Fruit fly (Drosophila melanogaster) whole organism, embryonic: ENCODE results near the gene Mlp84B.

ENCODE experiments used
- Ada2b ChIP-seq: fragments of 200-800 bp; sonication (Bioruptor generic); IDR thresholded peaks from 2 replicates; pipeline ENCODE4 v1.3.6; 2022; ENCODE audit warnings: missing biosample characterization, missing genetic modification characterization
- BtbVII ChIP-seq: fragments of 200-800 bp; sonication (Bioruptor generic); optimal IDR thresholded peaks from 3 replicates; lab custom pipeline; 2017; ENCODE audit warnings: missing biosample characterization, mild to moderate bottlenecking, missing genetic modification characterization
- CG10147 ChIP-seq: fragments of 200-800 bp; sonication (Bioruptor generic); optimal IDR thresholded peaks from 2 replicates; lab custom pipeline; 2019; ENCODE audit warnings: missing biosample characterization, mild to moderate bottlenecking, missing genetic modification characterization, moderate library complexity
- CG10274 ChIP-seq: fragments of 200-800 bp; sonication (Bioruptor generic); optimal IDR thresholded peaks from 3 replicates; lab custom pipeline; 2017; ENCODE audit warnings: missing biosample characterization, mild to moderate bottlenecking, missing genetic modification characterization
- CG10979 ChIP-seq: fragments of 200-800 bp; sonication (Bioruptor generic); optimal IDR thresholded peaks from 2 replicates; lab custom pipeline; 2018; ENCODE audit warnings: missing biosample characterization, mild to moderate bottlenecking, missing genetic modification characterization, moderate library complexity
- CG11085 ChIP-seq: fragments of 200-800 bp; sonication (Bioruptor generic); IDR thresholded peaks from 2 replicates; pipeline ENCODE4 v1.3.6; 2022; ENCODE audit warnings: missing biosample characterization, missing genetic modification characterization
- CG11093 ChIP-seq: fragments of 200-800 bp; sonication (Bioruptor generic); IDR thresholded peaks from 3 replicates; pipeline ENCODE4 v1.3.6; 2022; ENCODE audit warnings: missing biosample characterization, missing genetic modification characterization
- CG11247 ChIP-seq: fragments of 200-800 bp; sonication (Bioruptor generic); IDR thresholded peaks from 2 replicates; pipeline ENCODE4 v1.3.6; 2022; ENCODE audit warnings: missing biosample characterization, missing genetic modification characterization
- CG12104 ChIP-seq: fragments of 200-800 bp; sonication (Bioruptor generic); optimal IDR thresholded peaks from 3 replicates; lab custom pipeline; 2016; ENCODE audit warnings: missing biosample characterization, missing genetic modification characterization
- CG12391 ChIP-seq: fragments of 200-800 bp; sonication (Bioruptor generic); optimal IDR thresholded peaks from 3 replicates; lab custom pipeline; 2018; ENCODE audit warnings: missing biosample characterization, mild to moderate bottlenecking, missing genetic modification characterization, moderate library complexity
- CG13775 ChIP-seq: fragments of 200-800 bp; sonication (Bioruptor generic); optimal IDR thresholded peaks from 3 replicates; lab custom pipeline; 2017; ENCODE audit warnings: missing biosample characterization, mild to moderate bottlenecking, missing genetic modification characterization
- CG15601 ChIP-seq: fragments of 200-800 bp; sonication (Bioruptor generic); optimal IDR thresholded peaks from 3 replicates; lab custom pipeline; 2019; ENCODE audit warnings: missing biosample characterization, mild to moderate bottlenecking, missing genetic modification characterization, moderate library complexity
- CG18262 ChIP-seq: fragments of 200-800 bp; optimal IDR thresholded peaks from 3 replicates; lab custom pipeline; 2019; ENCODE audit warnings: missing biosample characterization, mild to moderate bottlenecking, missing genetic modification characterization, moderate library complexity
- CG30020 ChIP-seq: fragments of 200-800 bp; optimal IDR thresholded peaks from 2 replicates; lab custom pipeline; 2019; ENCODE audit warnings: missing biosample characterization, mild to moderate bottlenecking, missing genetic modification characterization, moderate library complexity
- CG31224 ChIP-seq: fragments of 200-800 bp; sonication (Bioruptor generic); IDR thresholded peaks from 2 replicates; pipeline ENCODE4 v1.3.6; 2022; ENCODE audit warnings: missing biosample characterization, missing genetic modification characterization
- CG32767 ChIP-seq: fragments of 200-800 bp; sonication (Bioruptor generic); IDR thresholded peaks from 2 replicates; pipeline ENCODE4 v1.3.6; 2022; ENCODE audit warnings: missing biosample characterization, missing genetic modification characterization
- CG4854 ChIP-seq: fragments of 200-800 bp; sonication (Bioruptor generic); optimal IDR thresholded peaks from 2 replicates; lab custom pipeline; 2016; ENCODE audit warnings: missing biosample characterization, missing genetic modification characterization, inconsistent platforms
- CG8281 ChIP-seq: fragments of 200-800 bp; sonication (Bioruptor generic); optimal IDR thresholded peaks from 2 replicates; lab custom pipeline; 2018; ENCODE audit warnings: missing biosample characterization, mild to moderate bottlenecking, missing genetic modification characterization, moderate library complexity
- CG9609 ChIP-seq: fragments of 200-800 bp; sonication (Bioruptor generic); optimal IDR thresholded peaks from 3 replicates; lab custom pipeline; 2016; ENCODE audit warnings: missing biosample characterization, missing genetic modification characterization
- CHES-1-like ChIP-seq: fragments of 200-800 bp; sonication (Bioruptor generic); optimal IDR thresholded peaks from 2 replicates; lab custom pipeline; 2016; ENCODE audit warnings: missing biosample characterization, missing genetic modification characterization
- Camta ChIP-seq: fragments of 200-800 bp; sonication (Bioruptor generic); optimal IDR thresholded peaks from 2 replicates; lab custom pipeline; 2016; ENCODE audit warnings: missing biosample characterization, missing genetic modification characterization
- Drgx ChIP-seq: fragments of 200-800 bp; sonication (Bioruptor generic); IDR thresholded peaks from 2 replicates; pipeline ENCODE4 v1.3.6; 2022; ENCODE audit warnings: missing biosample characterization, missing genetic modification characterization
- E2f1 ChIP-seq: fragments of 200-800 bp; sonication (Bioruptor generic); IDR thresholded peaks from 2 replicates; pipeline ENCODE4 v1.3.6; 2022; ENCODE audit warnings: missing biosample characterization, missing genetic modification characterization
- ERR ChIP-seq: fragments of 200-800 bp; sonication (Bioruptor generic); optimal IDR thresholded peaks from 2 replicates; lab custom pipeline; 2016; ENCODE audit warnings: missing biosample characterization, missing genetic modification characterization
- Elba2 ChIP-seq: fragments of 200-800 bp; sonication (Bioruptor generic); optimal IDR thresholded peaks from 3 replicates; lab custom pipeline; 2016; ENCODE audit warnings: missing biosample characterization, missing genetic modification characterization
- Gsc ChIP-seq: fragments of 200-800 bp; sonication (Bioruptor generic); IDR thresholded peaks from 2 replicates; pipeline ENCODE4 v1.3.6; 2022; ENCODE audit warnings: missing biosample characterization, missing genetic modification characterization
- HLH4C ChIP-seq: fragments of 200-800 bp; sonication (Bioruptor generic); IDR thresholded peaks from 3 replicates; pipeline ENCODE4 v1.3.6; 2022; ENCODE audit warnings: missing biosample characterization, missing genetic modification characterization; ENCODE audit not compliant: partially characterized antibody
- Hand ChIP-seq: fragments of 200-800 bp; sonication (Bioruptor generic); optimal IDR thresholded peaks from 2 replicates; lab custom pipeline; 2017; ENCODE audit warnings: mild to moderate bottlenecking, missing biosample characterization, missing genetic modification reagents, missing genetic modification characterization
- Hr78 ChIP-seq, 2 experiments: fragments of 200-800 bp in 1 of 2; fragments of >200 bp in 1 of 2; sonication (Bioruptor generic) in 1 of 2; optimal IDR thresholded peaks; 2 replicates each; lab custom pipeline; 2017 to 2019; ENCODE audit warnings: missing biosample characterization in 2 of 2, missing genetic modification characterization in 2 of 2, mild to moderate bottlenecking in 1 of 2, moderate library complexity in 1 of 2
- Nf-YB ChIP-seq: fragments of 200-800 bp; sonication (Bioruptor generic); optimal IDR thresholded peaks from 3 replicates; lab custom pipeline; 2019; ENCODE audit warnings: missing biosample characterization, mild to moderate bottlenecking, missing genetic modification characterization, moderate library complexity
- Sox102F ChIP-seq: fragments of 200-800 bp; sonication (Bioruptor generic); optimal IDR thresholded peaks from 2 replicates; lab custom pipeline; 2018; ENCODE audit warnings: missing biosample characterization, mild to moderate bottlenecking, missing genetic modification characterization, moderate library complexity
- Sry-δ ChIP-seq: fragments of 200-800 bp; sonication (Bioruptor generic); optimal IDR thresholded peaks from 2 replicates; lab custom pipeline; 2016; ENCODE audit warnings: missing biosample characterization, missing genetic modification characterization
- Tbp ChIP-seq: fragments of >200 bp; optimal IDR thresholded peaks from 2 replicates; lab custom pipeline; 2018; ENCODE audit warnings: missing biosample characterization, missing genetic modification characterization
- Usf ChIP-seq: fragments of 200-800 bp; sonication (Bioruptor generic); optimal IDR thresholded peaks from 2 replicates; lab custom pipeline; 2017; ENCODE audit warnings: missing genotype, missing biosample characterization, missing genetic modification characterization
- chif ChIP-seq, 2 experiments: fragments of 200-800 bp; sonication (Bioruptor generic); optimal IDR thresholded peaks; 3 replicates each; lab custom pipeline; 2016; ENCODE audit warnings: missing biosample characterization in 2 of 2, missing genetic modification characterization in 2 of 2
- dimm ChIP-seq: fragments of 200-800 bp; sonication (Bioruptor generic); IDR thresholded peaks from 2 replicates; pipeline ENCODE4 v1.3.6; 2022; ENCODE audit warnings: missing biosample characterization, missing genetic modification characterization
- emc ChIP-seq: fragments of 200-800 bp; sonication (Bioruptor generic); optimal IDR thresholded peaks from 2 replicates; lab custom pipeline; 2016; ENCODE audit warnings: missing biosample characterization, missing genetic modification characterization
- ems ChIP-seq: fragments of 200-800 bp; sonication (Bioruptor generic); optimal IDR thresholded peaks from 3 replicates; lab custom pipeline; 2016; ENCODE audit warnings: missing biosample characterization, missing genetic modification characterization
- exex ChIP-seq: fragments of 200-800 bp; sonication (Bioruptor generic); optimal IDR thresholded peaks from 4 replicates; lab custom pipeline; 2018; ENCODE audit warnings: missing biosample characterization, mild to moderate bottlenecking, missing genetic modification characterization, moderate library complexity
- gro ChIP-seq: fragments of 200-800 bp; sonication (Bioruptor generic); optimal IDR thresholded peaks from 2 replicates; lab custom pipeline; 2016; ENCODE audit warnings: missing biosample characterization, missing genetic modification characterization
- gsb ChIP-seq: fragments of 200-800 bp; sonication (Bioruptor generic); IDR thresholded peaks from 2 replicates; pipeline ENCODE4 v1.3.6; 2022; ENCODE audit warnings: missing biosample characterization, missing genetic modification characterization
- hkb ChIP-seq, 2 experiments: fragments of 200-800 bp in 1 of 2; fragments of >200 bp in 1 of 2; sonication (Bioruptor generic) in 1 of 2; IDR thresholded peaks in 1 of 2; optimal IDR thresholded peaks in 1 of 2; 2 replicates each; pipeline versions ENCODE4 v1.3.6 to Lab custom; 2017 to 2022; ENCODE audit warnings: missing biosample characterization in 1 of 2, missing genetic modification characterization in 1 of 2
- ind ChIP-seq: fragments of 200-800 bp; sonication (Bioruptor generic); optimal IDR thresholded peaks from 3 replicates; lab custom pipeline; 2016; ENCODE audit warnings: missing biosample characterization, missing genetic modification characterization
- kni ChIP-seq: fragments of 200-800 bp; sonication (Bioruptor generic); optimal IDR thresholded peaks from 3 replicates; lab custom pipeline; 2017; ENCODE audit warnings: mild to moderate bottlenecking, missing biosample characterization, missing genetic modification reagents, missing genetic modification characterization
- oc ChIP-seq: fragments of 200-800 bp; sonication (Bioruptor generic); optimal IDR thresholded peaks from 2 replicates; lab custom pipeline; 2018; ENCODE audit warnings: missing biosample characterization, mild to moderate bottlenecking, missing genetic modification characterization, moderate library complexity
- repo ChIP-seq: fragments of 200-800 bp; sonication (Bioruptor generic); optimal IDR thresholded peaks from 2 replicates; lab custom pipeline; 2016; ENCODE audit warnings: missing biosample characterization, missing genetic modification characterization
- sens ChIP-seq: fragments of 200-800 bp; sonication (Bioruptor generic); peaks from one replicate; lab custom pipeline; 2016; ENCODE audit warnings: missing biosample characterization, missing genetic modification characterization
- tll ChIP-seq, 2 experiments: fragments of 200-800 bp in 1 of 2; fragments of >200 bp in 1 of 2; sonication (Bioruptor generic) in 1 of 2; optimal IDR thresholded peaks; 2 replicates each; lab custom pipeline; 2017 to 2019; ENCODE audit warnings: missing biosample characterization in 2 of 2, missing genetic modification characterization in 2 of 2, mild to moderate bottlenecking in 1 of 2, moderate library complexity in 1 of 2
- trem ChIP-seq: fragments of 200-800 bp; optimal IDR thresholded peaks from 3 replicates; lab custom pipeline; 2019; ENCODE audit warnings: missing biosample characterization, mild to moderate bottlenecking, missing genetic modification characterization, moderate library complexity
- wek ChIP-seq: fragments of 200-800 bp; sonication (Bioruptor generic); optimal IDR thresholded peaks from 3 replicates; lab custom pipeline; 2018; ENCODE audit warnings: missing biosample characterization, mild to moderate bottlenecking, missing genetic modification characterization, moderate library complexity

Gene Mlp84B

DNA sequence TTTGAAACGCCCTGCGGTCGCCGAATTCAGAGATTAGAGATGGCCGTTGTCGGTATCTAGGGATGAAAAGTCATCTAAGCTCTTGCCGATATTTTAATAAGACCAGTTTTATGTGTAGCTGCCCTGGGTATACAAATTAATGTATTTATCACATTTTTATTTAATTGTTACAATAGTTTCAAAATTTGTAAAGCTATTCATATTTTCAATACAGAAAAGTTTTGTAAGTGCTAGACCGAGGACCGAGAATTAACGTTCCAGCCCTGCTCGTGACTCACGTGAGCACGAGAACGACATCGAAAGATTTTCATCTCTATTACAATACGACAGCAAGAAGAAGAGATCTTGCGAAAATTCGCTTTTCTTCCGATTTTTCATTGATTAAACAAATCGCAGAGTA lies 50.4 kb downstream of the Mlp84B start, which contains the start of the genes CG1105 and CG1965 (continued):
- TF ChIP-seq CG11093 (peak; percentile 90), BtbVII (GFP tag; lab: Kevin White, UChicago) (peak; percentile 64), hkb (optimal IDR thresholded peaks at IDR 0.05; lab: Kevin White, UChicago) (peak; percentile 64), hkb (GFP tag; IDR thresholded peaks at IDR 0.05; lab: Robert Waterston, UW) (peak; percentile 84), CG15601 (tag; lab: Kevin White, UChicago) (peak; percentile 89), CG10274 (GFP tag; lab: Kevin White, UChicago) (peak; percentile 61), Nf-YB (GFP tag; lab: Kevin White, UChicago) (peak; percentile 68), gsb (GFP tag; lab: Robert Waterston, UW) (peak; percentile 83), CG13775 (GFP tag; lab: Kevin White, UChicago) (peak; percentile 95), CG32767 (peak; percentile 88), Tbp (GFP tag; lab: Kevin White, UChicago) (no peak), CG18262 (tag; lab: Kevin White, UChicago) (peak; percentile 90), Sry-δ (GFP tag; lab: Kevin White, UChicago) (peak; percentile 100), Hand (peak; percentile 23), HLH4C (GFP tag; lab: Robert Waterston, UW) (peak; percentile 95), CG10147 (GFP tag; lab: Kevin White, UChicago) (peak; percentile 92), CG30020 (tag; lab: Kevin White, UChicago) (peak; percentile 83), ems (GFP tag; lab: Kevin White, UChicago) (peak; percentile 94), CHES-1-like (GFP tag; lab: Kevin White, UChicago) (peak; percentile 93), CG11247 (GFP tag; lab: Robert Waterston, UW) (peak; percentile 93), Hr78 (GFP tag; optimal IDR thresholded peaks at IDR 0.05; lab: Kevin White, UChicago) (peak in 1 of 2 experiments; percentile 32), CG31224 (GFP tag; lab: Robert Waterston, UW) (peak; percentile 86), exex (tag; lab: Kevin White, UChicago) (no peak), Elba2 (GFP tag; lab: Kevin White, UChicago) (peak; percentile 87), CG8281 (tag; lab: Kevin White, UChicago) (peak; percentile 65), CG10979 (tag; lab: Kevin White, UChicago) (peak; percentile 89), E2f1 (peak; percentile 90), CG4854 (GFP tag; lab: Kevin White, UChicago) (peak; percentile 89), gro (GFP tag; lab: Kevin White, UChicago) (peak; percentile 93), repo (GFP tag; lab: Kevin White, UChicago) (peak; percentile 80), CG12104 (GFP tag; lab: Kevin White, UChicago) (peak; percentile 90), kni (GFP tag; lab: Kevin White, UChicago) (peak; percentile 46), CG9609 (GFP tag; lab: Kevin White, UChicago) (peak; percentile 90), dimm (GFP tag; lab: Robert Waterston, UW) (peak; percentile 73), Drgx (peak; percentile 76), wek (GFP tag; lab: Kevin White, UChicago) (peak; percentile 45), emc (GFP tag; lab: Kevin White, UChicago) (peak; percentile 85), Ada2b (peak; percentile 92), Camta (peak; percentile 88), CG12391 (tag; lab: Kevin White, UChicago) (peak; percentile 97), tll (GFP tag; optimal IDR thresholded peaks at IDR 0.05; lab: Kevin White, UChicago) (peak; percentile 82 to 85), CG11085 (peak; percentile 91), oc (tag; lab: Kevin White, UChicago) (no peak), Gsc (GFP tag; lab: Robert Waterston, UW) (peak; percentile 86), Sox102F (GFP tag; lab: Kevin White, UChicago) (peak; percentile 93), trem (tag; lab: Kevin White, UChicago) (peak; percentile 95), Usf (GFP tag; lab: Kevin White, UChicago) (peak; percentile 87), chif (GFP tag; optimal IDR thresholded peaks at IDR 0.05; lab: Kevin White, UChicago) (peak; percentile 92 to 95), ERR (GFP tag; lab: Kevin White, UChicago) (peak; percentile 80), ind (GFP tag; lab: Kevin White, UChicago) (peak; percentile 97), sens (GFP tag; lab: Kevin White, UChicago) (peak; percentile 99)
